Fruit fly (Drosophila melanogaster): ENCODE measurements around the gene Rab9Fa.

DNA sequence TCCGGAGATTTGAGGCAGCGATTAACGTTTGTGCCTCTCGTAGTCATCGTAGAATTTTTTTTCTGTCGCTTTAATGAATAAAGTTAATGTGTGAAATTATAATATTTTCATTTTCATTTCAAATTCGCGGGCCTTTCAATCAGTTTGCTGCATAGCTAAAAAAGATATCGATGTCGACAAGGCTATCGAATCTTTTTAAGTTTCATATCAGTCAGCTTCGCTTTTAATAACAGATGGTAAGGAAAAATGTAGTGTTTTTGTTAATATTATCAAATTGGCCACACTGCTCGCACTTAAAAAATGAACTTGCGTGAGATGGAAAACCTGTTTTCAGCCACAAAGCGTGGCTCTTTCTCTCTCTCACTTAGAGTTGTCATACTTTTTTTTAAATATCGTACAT lies 21.2 kb downstream of the Rab9Fa start:
- TF ChIP-seq pan (optimal IDR thresholded peaks at IDR 0.05): no peak
- TF ChIP-seq usp (GFP tag; optimal IDR thresholded peaks at IDR 0.05): no peak
- no peak for TF ChIP-seq EcR (GFP tag; optimal IDR thresholded peaks at IDR 0.05)
- no peak for TF ChIP-seq psq (optimal IDR thresholded peaks at IDR 0.05)
